Worm (Caenorhabditis elegans) whole organism, L4/young adult: ENCODE measurements around the gene Y66A7A.9.

Experiments used
- W03F9.2 ChIP-seq: fragments of 150-350 bp; optimal IDR thresholded peaks from 2 replicates; lab custom pipeline; 2014; ENCODE audit warnings: missing biosample characterization, missing genetic modification characterization
- dao-5 ChIP-seq: sonication (generic microtip); optimal IDR thresholded peaks from 2 replicates; lab custom pipeline; 2016; ENCODE audit warnings: missing genotype, missing genetic modification characterization, moderate library complexity, missing compliant biosample characterization

ce11 chrIII:11650152-11650551 lies 37.9 kb upstream of the Y66A7A.9 start, which contains the start of gene faah-6:
- TF ChIP-seq dao-5 (tag; lab: Kevin White, UChicago) (no peak), W03F9.2 (tag; lab: Kevin White, UChicago) (no peak)
